Fruit fly (Drosophila melanogaster) S2 (cell line): Measurements from ENCODE around the gene MRG15.

Experiments used
- CG8478 ChIP-seq: fragments of >200 bp; optimal IDR thresholded peaks from 2 replicates; lab custom pipeline; 2018
- CTCF ChIP-seq, 2 experiments: fragments of >200 bp; optimal IDR thresholded peaks; 2 replicates each; lab custom pipeline; 2018

DNA sequence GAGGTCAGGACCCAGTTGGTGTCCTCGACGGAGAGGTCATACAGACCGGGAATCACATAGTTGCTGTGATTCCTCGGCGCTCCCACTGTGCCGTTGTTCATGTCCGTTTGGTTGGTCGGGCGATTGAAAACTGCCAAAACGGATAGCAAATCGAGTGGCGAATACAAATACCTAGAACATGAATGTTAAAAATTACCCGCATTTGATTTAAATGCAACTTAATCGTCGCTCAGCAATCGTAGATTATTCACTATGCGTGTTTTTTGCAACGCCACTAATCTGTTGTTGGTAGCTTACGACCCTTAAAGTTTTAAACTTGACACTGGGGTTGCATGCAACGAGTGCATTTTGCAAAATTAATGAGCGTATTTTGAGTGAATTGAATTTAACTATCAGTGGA is 28.9 kb downstream of the MRG15 start, which contains the start of gene Amt:
- TF ChIP-seq CG8478 (lab: Kevin White, UChicago) (no peak), CTCF (optimal IDR thresholded peaks at IDR 0.05; lab: Kevin White, UChicago) (no peak)
